Fruit fly (Drosophila melanogaster): ENCODE data around the gene Mulk.

Gene Mulk

DNA sequence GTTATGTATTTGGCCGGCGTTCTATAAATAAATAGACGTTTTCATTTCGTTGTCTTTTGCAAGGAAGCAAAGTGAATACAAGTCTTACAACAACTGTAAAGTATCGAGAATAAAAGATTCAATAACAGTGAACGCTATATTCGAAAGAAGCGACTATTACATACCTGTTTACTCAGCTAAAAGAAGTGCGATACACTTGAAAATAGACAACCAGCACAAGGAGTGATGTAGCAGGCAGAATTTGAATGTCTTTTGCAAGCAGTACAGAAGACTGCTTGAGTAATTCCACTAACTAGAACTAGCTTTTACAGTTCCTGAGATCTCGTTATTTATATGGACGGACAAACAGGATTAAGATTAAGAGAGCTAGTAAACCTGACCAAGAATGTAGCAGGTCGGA is 28.5 kb downstream of the Mulk start (continued):
- TF ChIP-seq CG33557 (GFP tag; optimal IDR thresholded peaks at IDR 0.05) (peak; percentile 10), Pdp1 (GFP tag; optimal IDR thresholded peaks at IDR 0.05) (peak in 1 of 2 experiments; percentile 78), D19B (GFP tag; optimal IDR thresholded peaks at IDR 0.05) (peak; percentile 74), CG14710 (tag; optimal IDR thresholded peaks at IDR 0.05) (peak; percentile 22), CG8290 (GFP tag; optimal IDR thresholded peaks at IDR 0.05) (peak; percentile 98), CG8290 (tag; optimal IDR thresholded peaks at IDR 0.05) (peak; percentile 87 to 91), CG12659 (GFP tag; optimal IDR thresholded peaks at IDR 0.05) (peak; percentile 74), B-H2 (GFP tag; optimal IDR thresholded peaks at IDR 0.05) (peak; percentile 30), CG16813 (GFP tag; IDR thresholded peaks at IDR 0.05; ENCODE audit: partially characterized antibody) (peak; percentile 91), NfI (GFP tag; optimal IDR thresholded peaks at IDR 0.05) (peak; percentile 22), row (GFP tag; IDR thresholded peaks at IDR 0.05) (peak; percentile 38; the same call in 1 of the 3 replicates), Myb (GFP tag; optimal IDR thresholded peaks at IDR 0.05) (peak; percentile 62), Neu2 (GFP tag; optimal IDR thresholded peaks at IDR 0.05; ENCODE audit: borderline replicate concordance) (no peak)

DNA sequence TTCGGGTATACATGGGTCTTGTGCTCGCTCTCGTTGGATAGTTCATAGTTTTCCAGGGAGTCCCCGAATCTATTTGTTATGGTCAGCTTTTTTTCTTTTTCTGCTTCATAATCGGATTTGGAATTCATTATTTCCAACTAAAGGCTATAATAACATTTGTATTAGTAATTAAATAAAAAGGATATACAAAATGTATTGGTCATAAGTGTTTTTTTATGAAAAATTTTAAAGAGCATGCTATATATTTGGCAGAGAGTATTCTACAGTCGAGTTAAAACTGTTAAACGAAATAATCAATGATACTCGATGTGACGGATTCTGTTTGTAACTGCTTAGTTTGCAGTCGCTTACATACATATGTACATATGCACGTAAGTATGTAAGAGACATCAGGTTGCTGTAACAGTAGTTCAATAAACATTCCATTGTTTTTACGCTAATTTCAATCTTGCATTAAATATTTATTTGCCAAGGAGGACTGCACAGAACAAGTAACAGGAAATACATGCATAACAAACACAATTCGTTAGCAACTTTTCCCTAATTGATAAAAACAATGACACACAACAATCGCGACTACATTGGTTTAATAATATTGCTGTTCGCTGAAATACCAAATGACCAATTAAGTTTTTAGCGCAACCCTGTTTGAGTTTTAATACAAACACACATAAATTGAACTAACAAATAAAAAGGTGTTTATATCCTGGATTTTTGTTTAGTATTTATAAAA is 29.4 kb downstream of the Mulk start:
- TF ChIP-seq bsh (GFP tag; optimal IDR thresholded peaks at IDR 0.05) = peak in 1 of 2 experiments; percentile 25
- TF ChIP-seq fd96Cb (tag; optimal IDR thresholded peaks at IDR 0.05) = peak; percentile 9
- no peak for TF ChIP-seq Neu2 (GFP tag; optimal IDR thresholded peaks at IDR 0.05; ENCODE audit: borderline replicate concordance)
- TF ChIP-seq CG14710 (tag; optimal IDR thresholded peaks at IDR 0.05) = no peak
- TF ChIP-seq ewg (GFP tag; optimal IDR thresholded peaks at IDR 0.05) = no peak
- no peak for TF ChIP-seq Ravus (GFP tag; IDR thresholded peaks at IDR 0.05)
- no peak for TF ChIP-seq Myb (GFP tag; optimal IDR thresholded peaks at IDR 0.05)
- no peak for TF ChIP-seq bcd (GFP tag; optimal IDR thresholded peaks at IDR 0.05)
- TF ChIP-seq Aef1 (GFP tag; IDR thresholded peaks at IDR 0.05) = no peak
- TF ChIP-seq salm (tag; optimal IDR thresholded peaks at IDR 0.05) = no peak
- no peak for TF ChIP-seq CG2199 (GFP tag; IDR thresholded peaks at IDR 0.05)
- TF ChIP-seq H15 (GFP tag; IDR thresholded peaks at IDR 0.05) = no peak
- TF ChIP-seq HLH4C (GFP tag; IDR thresholded peaks at IDR 0.05; ENCODE audit: partially characterized antibody) = 0 out of 3 replicates have a peak, but pooled peaks have one; percentile 47
- no peak for TF ChIP-seq HmgD (GFP tag; optimal IDR thresholded peaks at IDR 0.05)
- no peak for TF ChIP-seq sens (GFP tag)
- no peak for TF ChIP-seq CG2875 (GFP tag; optimal IDR thresholded peaks at IDR 0.05)
- no peak for TF ChIP-seq CG1602 (GFP tag; optimal IDR thresholded peaks at IDR 0.05)
- TF ChIP-seq Mrtf (GFP tag; IDR thresholded peaks at IDR 0.05) = no peak
- no peak for TF ChIP-seq B-H2 (GFP tag; optimal IDR thresholded peaks at IDR 0.05)
- TF ChIP-seq usp (GFP tag; optimal IDR thresholded peaks at IDR 0.05) = no peak
- no peak for TF ChIP-seq CG14014 (GFP tag; IDR thresholded peaks at IDR 0.05)
- TF ChIP-seq CG13775 (GFP tag; optimal IDR thresholded peaks at IDR 0.05) = no peak
- no peak for TF ChIP-seq Atf3 (GFP tag; optimal IDR thresholded peaks at IDR 0.05)
- TF ChIP-seq CG10147 (GFP tag; optimal IDR thresholded peaks at IDR 0.05) = no peak
- no peak for TF ChIP-seq HLH54F (GFP tag; optimal IDR thresholded peaks at IDR 0.05)
- TF ChIP-seq wor (GFP tag; IDR thresholded peaks at IDR 0.05) = no peak
- no peak for TF ChIP-seq sr (GFP tag; IDR thresholded peaks at IDR 0.05)
- no peak for TF ChIP-seq CG32532 (GFP tag; IDR thresholded peaks at IDR 0.05)
- no peak for TF ChIP-seq BEAF-32 (GFP tag; optimal IDR thresholded peaks at IDR 0.05)
- no peak for TF ChIP-seq cas (GFP tag; IDR thresholded peaks at IDR 0.05)
- peak; percentile 47 for TF ChIP-seq CG15269 (tag; optimal IDR thresholded peaks at IDR 0.05)
- TF ChIP-seq Dp (GFP tag; optimal IDR thresholded peaks at IDR 0.05) = no peak
- no peak for TF ChIP-seq CG1647 (GFP tag; optimal IDR thresholded peaks at IDR 0.05)
- TF ChIP-seq CG42726 (GFP tag; IDR thresholded peaks at IDR 0.05; ENCODE audit: partially characterized antibody) = no peak
- TF ChIP-seq pita (GFP tag; optimal IDR thresholded peaks at IDR 0.05) = no peak
- TF ChIP-seq Mes4 (GFP tag; optimal IDR thresholded peaks at IDR 0.05) = no peak
- TF ChIP-seq Ptx1 (GFP tag; IDR thresholded peaks at IDR 0.05) = no peak
- TF ChIP-seq CG7839 (tag; optimal IDR thresholded peaks at IDR 0.05) = peak; percentile 60
- TF ChIP-seq crol (GFP tag; IDR thresholded peaks at IDR 0.05) = no peak

Measured in whole organism, embryonic.